Worm (Caenorhabditis elegans) whole organism, midembryonic: ENCODE results near the gene ttll-15.

Experiments
- T22C8.4 ChIP-seq: fragments of 200-800 bp; sonication (Bioruptor generic); IDR thresholded peaks from 2 replicates; pipeline ENCODE4 v1.3.6; 2022; ENCODE audit warnings: missing genetic modification characterization, missing compliant biosample characterization
- klf-2 ChIP-seq: fragments of 200-800 bp; sonication (Bioruptor generic); conservative IDR thresholded peaks from 2 replicates; pipeline ENCODE4 v1.3.6; 2022; ENCODE audit warnings: missing genetic modification reagents, missing genetic modification characterization, missing compliant biosample characterization
- ref-1 ChIP-seq: fragments of 200-800 bp; sonication (Bioruptor generic); conservative IDR thresholded peaks from 2 replicates; pipeline ENCODE4 v1.3.6; 2022; ENCODE audit warnings: missing genetic modification reagents, missing genetic modification characterization, missing compliant biosample characterization
- ztf-23 ChIP-seq: fragments of 200-800 bp; sonication (Bioruptor generic); IDR thresholded peaks from 2 replicates; pipeline ENCODE4 v1.3.6; 2022; ENCODE audit warnings: missing genetic modification reagents, missing genetic modification characterization, missing compliant biosample characterization

DNA sequence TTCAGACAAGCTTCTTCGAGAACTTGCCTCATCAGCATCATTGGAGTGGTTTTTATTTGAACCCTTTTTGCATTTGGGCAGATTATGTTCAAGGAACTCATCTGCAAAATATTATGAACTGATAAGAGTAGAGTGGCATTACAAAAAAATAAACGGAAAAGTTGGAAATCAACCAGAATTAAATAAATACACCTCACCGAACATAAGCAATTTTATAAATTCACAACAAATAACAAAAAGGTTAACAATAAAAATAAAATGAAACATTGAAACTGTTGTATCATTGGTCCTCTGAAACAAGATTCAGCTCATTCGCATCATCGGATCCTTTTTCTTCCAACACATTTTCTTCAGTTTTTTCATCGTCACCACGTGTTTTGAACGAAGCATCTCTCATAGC, 41.0 kb upstream of the ttll-15 start, which contains the start of gene asps-1:
- no peak for TF ChIP-seq T22C8.4
- no peak for TF ChIP-seq klf-2 (GFP tag; lab: Robert Waterston, UW)
- TF ChIP-seq ztf-23 = no peak
- TF ChIP-seq ref-1 (GFP tag; lab: Robert Waterston, UW) = no peak
